Fruit fly (Drosophila melanogaster) whole organism, embryonic: ENCODE measurements around the gene CG17010.

Experiments
- Abd-B ChIP-seq: fragments of 200-800 bp; sonication (Bioruptor generic); optimal IDR thresholded peaks from 2 replicates; lab custom pipeline; 2018; ENCODE audit warnings: missing biosample characterization, mild to moderate bottlenecking, missing genetic modification characterization, moderate library complexity
- Atf-2 ChIP-seq: fragments of 200-800 bp; sonication (Bioruptor generic); optimal IDR thresholded peaks from 2 replicates; lab custom pipeline; 2016; ENCODE audit warnings: missing biosample characterization, missing genetic modification characterization
- CG12769 ChIP-seq: fragments of 200-800 bp; sonication (Bioruptor generic); optimal IDR thresholded peaks from 2 replicates; lab custom pipeline; 2019; ENCODE audit warnings: missing biosample characterization, mild to moderate bottlenecking, missing genetic modification characterization, moderate library complexity
- CG13287 ChIP-seq: fragments of 200-800 bp; sonication (Bioruptor generic); IDR thresholded peaks from 2 replicates; pipeline ENCODE4 v1.3.6; 2022; ENCODE audit warnings: missing biosample characterization, missing genetic modification characterization; ENCODE audit not compliant: partially characterized antibody
- CG14860 ChIP-seq: fragments of 200-800 bp; sonication (Bioruptor generic); IDR thresholded peaks from 3 replicates; pipeline ENCODE4 v1.3.6; 2022; ENCODE audit warnings: missing biosample characterization, missing genetic modification characterization; ENCODE audit not compliant: partially characterized antibody
- CG15479 ChIP-seq: fragments of 200-800 bp; sonication (Bioruptor generic); optimal IDR thresholded peaks from 3 replicates; lab custom pipeline; 2019; ENCODE audit warnings: missing biosample characterization, mild to moderate bottlenecking, missing genetic modification characterization, moderate library complexity
- CG15514 ChIP-seq: fragments of 200-800 bp; sonication (Bioruptor generic); optimal IDR thresholded peaks from 3 replicates; lab custom pipeline; 2017; ENCODE audit warnings: missing biosample characterization, missing genetic modification characterization, mild to moderate bottlenecking, moderate library complexity, missing genetic modification reagents
- CG16779 ChIP-seq: fragments of 200-800 bp; sonication (Bioruptor generic); IDR thresholded peaks from 2 replicates; pipeline ENCODE4 v1.3.6; 2022; ENCODE audit warnings: missing biosample characterization, missing genetic modification characterization
- CG17385 ChIP-seq: fragments of 200-800 bp; sonication (Bioruptor generic); optimal IDR thresholded peaks from 3 replicates; lab custom pipeline; 2018; ENCODE audit warnings: missing biosample characterization, mild to moderate bottlenecking, missing genetic modification characterization
- CG18011 ChIP-seq: fragments of 200-800 bp; sonication (Bioruptor generic); optimal IDR thresholded peaks from 2 replicates; lab custom pipeline; 2017; ENCODE audit warnings: missing biosample characterization, missing genetic modification characterization, mild to moderate bottlenecking, moderate library complexity, missing genotype
- CG2120 ChIP-seq: fragments of 200-800 bp; sonication (Bioruptor generic); optimal IDR thresholded peaks from 3 replicates; lab custom pipeline; 2016; ENCODE audit warnings: missing biosample characterization, missing genetic modification characterization
- CG31441 ChIP-seq: fragments of 200-800 bp; sonication (Bioruptor generic); IDR thresholded peaks from 2 replicates; pipeline ENCODE4 v1.3.6; 2022; ENCODE audit warnings: missing biosample characterization, missing genetic modification characterization
- CG3726 ChIP-seq: fragments of 200-800 bp; sonication (Bioruptor generic); IDR thresholded peaks from 3 replicates; pipeline ENCODE4, ENCODE4 v1.3.6; 2022; ENCODE audit warnings: missing biosample characterization, missing genetic modification characterization
- CG4707 ChIP-seq: fragments of 200-800 bp; sonication (Bioruptor generic); optimal IDR thresholded peaks from 2 replicates; lab custom pipeline; 2018; ENCODE audit warnings: missing biosample characterization, mild to moderate bottlenecking, missing genetic modification characterization, moderate library complexity
- CG6175 ChIP-seq: fragments of 200-800 bp; sonication (Bioruptor generic); IDR thresholded peaks from 3 replicates; pipeline ENCODE4 v1.3.6; 2022; ENCODE audit warnings: missing biosample characterization, missing genetic modification characterization
- CG6765 ChIP-seq: fragments of 200-800 bp; sonication (Bioruptor generic); optimal IDR thresholded peaks from 3 replicates; lab custom pipeline; 2017; ENCODE audit warnings: missing biosample characterization, mild to moderate bottlenecking, missing genetic modification characterization
- CG6854 ChIP-seq: fragments of 200-800 bp; sonication (Bioruptor generic); optimal IDR thresholded peaks from 3 replicates; lab custom pipeline; 2017; ENCODE audit warnings: missing biosample characterization, mild to moderate bottlenecking, missing genetic modification characterization
- CG7271 ChIP-seq: fragments of 200-800 bp; sonication (Bioruptor generic); optimal IDR thresholded peaks from 2 replicates; lab custom pipeline; 2018; ENCODE audit warnings: missing biosample characterization, mild to moderate bottlenecking, missing genetic modification characterization, moderate library complexity
- CG8290 ChIP-seq, 3 experiments: fragments of 200-800 bp; sonication (Bioruptor generic); optimal IDR thresholded peaks; 2 replicates each; lab custom pipeline; 2016 to 2019; ENCODE audit warnings: missing biosample characterization in 3 of 3, missing genetic modification characterization in 3 of 3, mild to moderate bottlenecking in 2 of 3, moderate library complexity in 1 of 3
- CG8478 ChIP-seq: fragments of >200 bp; optimal IDR thresholded peaks from 2 replicates; lab custom pipeline; 2018
- CHES-1-like ChIP-seq: fragments of 200-800 bp; sonication (Bioruptor generic); optimal IDR thresholded peaks from 2 replicates; lab custom pipeline; 2016; ENCODE audit warnings: missing biosample characterization, missing genetic modification characterization
- CoRest ChIP-seq: fragments of 200-800 bp; sonication (Bioruptor generic); optimal IDR thresholded peaks from 3 replicates; lab custom pipeline; 2018; ENCODE audit warnings: missing biosample characterization, mild to moderate bottlenecking, missing genetic modification characterization, moderate library complexity
- Elba2 ChIP-seq: fragments of 200-800 bp; sonication (Bioruptor generic); optimal IDR thresholded peaks from 3 replicates; lab custom pipeline; 2016; ENCODE audit warnings: missing biosample characterization, missing genetic modification characterization
- Fer2 ChIP-seq: fragments of 200-800 bp; sonication (Bioruptor generic); optimal IDR thresholded peaks from 2 replicates; lab custom pipeline; 2018; ENCODE audit warnings: missing biosample characterization, mild to moderate bottlenecking, missing genetic modification characterization, moderate library complexity
- Hr51 ChIP-seq, 2 experiments: fragments of 200-800 bp; sonication (Bioruptor generic); optimal IDR thresholded peaks; 2 replicates in 1 of 2; 3 replicates in 1 of 2; lab custom pipeline; 2016 to 2018; ENCODE audit warnings: missing biosample characterization in 2 of 2, missing genetic modification characterization in 2 of 2, mild to moderate bottlenecking in 1 of 2, moderate library complexity in 1 of 2
- Kr ChIP-seq: fragments of 200-800 bp; sonication (Bioruptor generic); optimal IDR thresholded peaks from 2 replicates; lab custom pipeline; 2017; ENCODE audit warnings: missing biosample characterization, mild to moderate bottlenecking, missing genetic modification characterization
- Med ChIP-seq: fragments of 200-800 bp; sonication (Bioruptor generic); peaks from one replicate; lab custom pipeline; 2016; ENCODE audit warnings: missing biosample characterization, missing genetic modification characterization, mild to moderate bottlenecking, inconsistent platforms, moderate library complexity
- Mes4 ChIP-seq: fragments of 200-800 bp; sonication (Bioruptor generic); optimal IDR thresholded peaks from 2 replicates; lab custom pipeline; 2016; ENCODE audit warnings: missing biosample characterization, missing genetic modification characterization
- Poxn ChIP-seq: fragments of 200-800 bp; sonication (Bioruptor generic); IDR thresholded peaks from 2 replicates; pipeline ENCODE4 v1.3.6; 2022; ENCODE audit warnings: missing biosample characterization, missing genetic modification characterization
- Vsx1 ChIP-seq: fragments of 200-800 bp; sonication (Bioruptor generic); optimal IDR thresholded peaks from 2 replicates; lab custom pipeline; 2017; ENCODE audit warnings: missing biosample characterization, mild to moderate bottlenecking, missing genetic modification characterization, missing genetic modification reagents
- ac ChIP-seq: fragments of 200-800 bp; sonication (Bioruptor generic); optimal IDR thresholded peaks from 3 replicates; lab custom pipeline; 2017; ENCODE audit warnings: missing biosample characterization, mild to moderate bottlenecking, missing genetic modification characterization
- ase ChIP-seq: fragments of 200-800 bp; sonication (Bioruptor generic); IDR thresholded peaks from 3 replicates; pipeline ENCODE4 v1.3.6; 2022; ENCODE audit warnings: missing biosample characterization, missing genetic modification characterization
- az2 ChIP-seq: fragments of 200-800 bp; sonication (Bioruptor generic); optimal IDR thresholded peaks from 3 replicates; lab custom pipeline; 2016; ENCODE audit warnings: missing biosample characterization, missing genetic modification characterization
- cg ChIP-seq: fragments of 200-800 bp; sonication (Bioruptor generic); optimal IDR thresholded peaks from 3 replicates; lab custom pipeline; 2019; ENCODE audit warnings: missing biosample characterization, mild to moderate bottlenecking, missing genetic modification characterization, moderate library complexity
- crc ChIP-seq: fragments of 200-800 bp; sonication (Bioruptor generic); optimal IDR thresholded peaks from 2 replicates; lab custom pipeline; 2016; ENCODE audit warnings: missing biosample characterization, missing genetic modification characterization
- crp ChIP-seq, 2 experiments: fragments of 200-800 bp; sonication (Bioruptor generic); optimal IDR thresholded peaks; 2 replicates in 1 of 2; 3 replicates in 1 of 2; lab custom pipeline; 2017; ENCODE audit warnings: missing biosample characterization in 2 of 2, missing genetic modification characterization in 2 of 2, mild to moderate bottlenecking in 1 of 2, moderate library complexity in 1 of 2
- cwo ChIP-seq: fragments of 200-800 bp; sonication (Bioruptor generic); optimal IDR thresholded peaks from 3 replicates; lab custom pipeline; 2017; ENCODE audit warnings: missing biosample characterization, missing genetic modification characterization, mild to moderate bottlenecking, moderate library complexity, missing genetic modification reagents
- dm ChIP-seq: fragments of 200-800 bp; sonication (Bioruptor generic); optimal IDR thresholded peaks from 3 replicates; lab custom pipeline; 2016; ENCODE audit warnings: missing biosample characterization, missing genetic modification characterization
- exex ChIP-seq: fragments of 200-800 bp; sonication (Bioruptor generic); optimal IDR thresholded peaks from 4 replicates; lab custom pipeline; 2018; ENCODE audit warnings: missing biosample characterization, mild to moderate bottlenecking, missing genetic modification characterization, moderate library complexity
- eyg ChIP-seq: fragments of 200-800 bp; sonication (Bioruptor generic); optimal IDR thresholded peaks from 3 replicates; lab custom pipeline; 2016; ENCODE audit warnings: missing biosample characterization, missing genetic modification characterization
- gem ChIP-seq: fragments of 200-800 bp; sonication (Bioruptor generic); optimal IDR thresholded peaks from 2 replicates; lab custom pipeline; 2019; ENCODE audit warnings: missing biosample characterization, mild to moderate bottlenecking, missing genetic modification characterization, moderate library complexity
- grau ChIP-seq: fragments of 200-800 bp; optimal IDR thresholded peaks from 3 replicates; lab custom pipeline; 2019; ENCODE audit warnings: missing biosample characterization, mild to moderate bottlenecking, missing genetic modification characterization, moderate library complexity
- hbn ChIP-seq: fragments of 200-800 bp; sonication (Bioruptor generic); IDR thresholded peaks from 2 replicates; pipeline ENCODE4 v1.3.6; 2022; ENCODE audit warnings: missing biosample characterization, missing genetic modification characterization; ENCODE audit not compliant: partially characterized antibody
- luna ChIP-seq: fragments of 200-800 bp; sonication (Bioruptor generic); optimal IDR thresholded peaks from 2 replicates; lab custom pipeline; 2016; ENCODE audit warnings: missing biosample characterization, missing genetic modification characterization
- nerfin-1 ChIP-seq: fragments of 200-800 bp; sonication (Bioruptor generic); optimal IDR thresholded peaks from 3 replicates; lab custom pipeline; 2019; ENCODE audit warnings: missing biosample characterization, mild to moderate bottlenecking, missing genetic modification characterization, moderate library complexity
- sr ChIP-seq: fragments of 200-800 bp; sonication (Bioruptor generic); IDR thresholded peaks from 3 replicates; pipeline ENCODE4 v1.3.6; 2022; ENCODE audit warnings: missing biosample characterization, missing genetic modification characterization
- twi ChIP-seq: fragments of 200-800 bp; optimal IDR thresholded peaks from 2 replicates; lab custom pipeline; 2019; ENCODE audit warnings: missing biosample characterization, mild to moderate bottlenecking, missing genetic modification characterization, moderate library complexity
- wek ChIP-seq: fragments of 200-800 bp; sonication (Bioruptor generic); optimal IDR thresholded peaks from 3 replicates; lab custom pipeline; 2018; ENCODE audit warnings: missing biosample characterization, mild to moderate bottlenecking, missing genetic modification characterization, moderate library complexity

The CG17010 gene

dm6 chr2L:12365964-12366482 lies 9.8 kb downstream of the CG17010 start (continued):
- TF ChIP-seq CG7271 (tag; lab: Kevin White, UChicago) = no peak
- TF ChIP-seq Abd-B (GFP tag; lab: Kevin White, UChicago) = no peak
- peak; percentile 8 for TF ChIP-seq CG2120 (GFP tag; lab: Kevin White, UChicago)
- TF ChIP-seq CG13287 (GFP tag; lab: Robert Waterston, UW) = peak; percentile 53; the same call in 1 of the 2 replicates
- no peak for TF ChIP-seq CG16779
- no peak for TF ChIP-seq az2 (GFP tag; lab: Kevin White, UChicago)
- TF ChIP-seq dm = peak; percentile 6
- no peak for TF ChIP-seq crc (GFP tag; lab: Kevin White, UChicago)
- peak; percentile 17 for TF ChIP-seq Kr
- TF ChIP-seq cg (GFP tag; lab: Kevin White, UChicago) = peak; percentile 25
- TF ChIP-seq sr (GFP tag; lab: Robert Waterston, UW) = peak; percentile 15; the same call in 1 of the 3 replicates
- no peak for TF ChIP-seq CG3726 (GFP tag; lab: Robert Waterston, UW)
- peak; percentile 2 for TF ChIP-seq Elba2 (GFP tag; lab: Kevin White, UChicago)
- TF ChIP-seq Poxn = no peak
- TF ChIP-seq CG15479 (GFP tag; lab: Kevin White, UChicago) = peak; percentile 42
- peak; percentile 43 for TF ChIP-seq twi (tag; lab: Kevin White, UChicago)
- TF ChIP-seq CG31441 = peak; percentile 23; the same call in 1 of the 2 replicates
- TF ChIP-seq exex (tag; lab: Kevin White, UChicago) = peak; percentile 65
- peak; percentile 99 for TF ChIP-seq Vsx1 (GFP tag; lab: Kevin White, UChicago)
- 0 out of 3 replicates have a peak, but pooled peaks have one; percentile 20 for TF ChIP-seq ase (GFP tag; lab: Robert Waterston, UW)
- TF ChIP-seq grau (tag; lab: Kevin White, UChicago) = peak; percentile 9
- TF ChIP-seq CG15514 (GFP tag; lab: Kevin White, UChicago) = peak; percentile 49
- peak; percentile 23 for TF ChIP-seq CG4707 (GFP tag; lab: Kevin White, UChicago)
- peak; percentile 18 for TF ChIP-seq Mes4
- peak; percentile 71 for TF ChIP-seq Med (GFP tag; lab: Kevin White, UChicago)
- TF ChIP-seq wek (GFP tag; lab: Kevin White, UChicago) = peak; percentile 53
- no peak for TF ChIP-seq Fer2
- peak; percentile 33 for TF ChIP-seq cwo (GFP tag; lab: Kevin White, UChicago)
- TF ChIP-seq CG18011 (GFP tag; lab: Kevin White, UChicago) = peak; percentile 48
- TF ChIP-seq CG6175 = 0 out of 3 replicates have a peak, but pooled peaks have one; percentile 41
- TF ChIP-seq CG6854 (GFP tag; lab: Kevin White, UChicago) = peak; percentile 21
- TF ChIP-seq CG8290 (GFP tag; optimal IDR thresholded peaks at IDR 0.05; lab: Kevin White, UChicago) = no peak
- peak; percentile 31 to 42 for TF ChIP-seq CG8290 (tag; optimal IDR thresholded peaks at IDR 0.05; lab: Kevin White, UChicago)
- peak; percentile 26 for TF ChIP-seq CoRest
- TF ChIP-seq gem (tag; lab: Kevin White, UChicago) = peak; percentile 1
- no peak for TF ChIP-seq Atf-2
- TF ChIP-seq hbn (GFP tag; lab: Robert Waterston, UW) = peak; percentile 29; the same call in 1 of the 2 replicates
- TF ChIP-seq CG8478 = no peak
- no peak for TF ChIP-seq eyg (GFP tag; lab: Kevin White, UChicago)
- TF ChIP-seq ac = peak; percentile 32
- no peak for TF ChIP-seq CHES-1-like (GFP tag; lab: Kevin White, UChicago)
- TF ChIP-seq crp (GFP tag; optimal IDR thresholded peaks at IDR 0.05; lab: Kevin White, UChicago) = peak in 1 of 2 experiments; percentile 83
- no peak for TF ChIP-seq luna
- peak; percentile 41 for TF ChIP-seq CG17385 (GFP tag; lab: Kevin White, UChicago)
- peak; percentile 87 for TF ChIP-seq CG12769 (tag; lab: Kevin White, UChicago)
- peak; percentile 7 for TF ChIP-seq nerfin-1
- TF ChIP-seq CG6765 (GFP tag; lab: Kevin White, UChicago) = peak; percentile 52
- TF ChIP-seq Hr51 (GFP tag; optimal IDR thresholded peaks at IDR 0.05; lab: Kevin White, UChicago) = no peak
- no peak for TF ChIP-seq CG14860
